Fruit fly (Drosophila melanogaster) whole organism, embryonic: Measurements from ENCODE around the gene Polr1D.

Source experiments
- Aef1 ChIP-seq: fragments of 200-800 bp; sonication (Bioruptor generic); IDR thresholded peaks from 3 replicates; pipeline ENCODE4 v1.3.6; 2022; ENCODE audit warnings: missing biosample characterization, missing genetic modification characterization
- C15 ChIP-seq: fragments of 200-800 bp; sonication (Bioruptor generic); IDR thresholded peaks from 3 replicates; pipeline ENCODE4 v1.3.6; 2022; ENCODE audit warnings: missing biosample characterization, missing genetic modification characterization
- CG1024 ChIP-seq: fragments of 200-800 bp; sonication (Bioruptor generic); IDR thresholded peaks from 2 replicates; pipeline ENCODE4 v1.3.6; 2022; ENCODE audit warnings: missing biosample characterization, missing genetic modification characterization
- CG10267 ChIP-seq: fragments of 200-800 bp; sonication (Bioruptor generic); optimal IDR thresholded peaks from 2 replicates; lab custom pipeline; 2018; ENCODE audit warnings: missing biosample characterization, mild to moderate bottlenecking, missing genetic modification characterization, moderate library complexity
- CG11085 ChIP-seq: fragments of 200-800 bp; sonication (Bioruptor generic); IDR thresholded peaks from 2 replicates; pipeline ENCODE4 v1.3.6; 2022; ENCODE audit warnings: missing biosample characterization, missing genetic modification characterization
- CG12219 ChIP-seq: fragments of 200-800 bp; sonication (Bioruptor generic); optimal IDR thresholded peaks from 3 replicates; lab custom pipeline; 2018; ENCODE audit warnings: missing biosample characterization, mild to moderate bottlenecking, missing genetic modification characterization
- CG12299 ChIP-seq: fragments of 200-800 bp; sonication (Bioruptor generic); optimal IDR thresholded peaks from 2 replicates; lab custom pipeline; 2018; ENCODE audit warnings: missing biosample characterization, mild to moderate bottlenecking, missing genetic modification characterization
- CG13123 ChIP-seq: fragments of 200-800 bp; sonication (Bioruptor generic); optimal IDR thresholded peaks from 2 replicates; lab custom pipeline; 2016; ENCODE audit warnings: missing biosample characterization, missing genetic modification characterization
- CG14014 ChIP-seq: fragments of 200-800 bp; sonication (Bioruptor generic); IDR thresholded peaks from 2 replicates; pipeline ENCODE4 v1.3.6; 2022; ENCODE audit warnings: missing biosample characterization, missing genetic modification characterization
- CG14860 ChIP-seq: fragments of 200-800 bp; sonication (Bioruptor generic); IDR thresholded peaks from 3 replicates; pipeline ENCODE4 v1.3.6; 2022; ENCODE audit warnings: missing biosample characterization, missing genetic modification characterization; ENCODE audit not compliant: partially characterized antibody
- CG1602 ChIP-seq: fragments of 200-800 bp; sonication (Bioruptor generic); optimal IDR thresholded peaks from 3 replicates; lab custom pipeline; 2016; ENCODE audit warnings: missing biosample characterization, missing genetic modification characterization
- CG17568 ChIP-seq: fragments of 200-800 bp; sonication (Bioruptor generic); optimal IDR thresholded peaks from 2 replicates; lab custom pipeline; 2018; ENCODE audit warnings: missing biosample characterization, mild to moderate bottlenecking, missing genetic modification characterization, moderate library complexity
- CG18011 ChIP-seq: fragments of 200-800 bp; sonication (Bioruptor generic); optimal IDR thresholded peaks from 2 replicates; lab custom pipeline; 2017; ENCODE audit warnings: missing biosample characterization, missing genetic modification characterization, mild to moderate bottlenecking, moderate library complexity, missing genotype
- CG2889 ChIP-seq: fragments of 200-800 bp; sonication (Bioruptor generic); IDR thresholded peaks from 3 replicates; pipeline ENCODE4 v1.3.6; 2022; ENCODE audit warnings: missing biosample characterization, missing genetic modification characterization
- CG30020 ChIP-seq: fragments of 200-800 bp; optimal IDR thresholded peaks from 2 replicates; lab custom pipeline; 2019; ENCODE audit warnings: missing biosample characterization, mild to moderate bottlenecking, missing genetic modification characterization, moderate library complexity
- CG31388 ChIP-seq: fragments of 200-800 bp; sonication (Bioruptor generic); optimal IDR thresholded peaks from 2 replicates; lab custom pipeline; 2016; ENCODE audit warnings: missing biosample characterization, missing genetic modification characterization
- CG32767 ChIP-seq: fragments of 200-800 bp; sonication (Bioruptor generic); IDR thresholded peaks from 2 replicates; pipeline ENCODE4 v1.3.6; 2022; ENCODE audit warnings: missing biosample characterization, missing genetic modification characterization
- CG5180 ChIP-seq: fragments of 200-800 bp; sonication (Bioruptor generic); optimal IDR thresholded peaks from 3 replicates; lab custom pipeline; 2017; ENCODE audit warnings: missing biosample characterization, missing genetic modification characterization, mild to moderate bottlenecking, moderate library complexity, missing genetic modification reagents
- CG6683 ChIP-seq: fragments of 200-800 bp; sonication (Bioruptor generic); optimal IDR thresholded peaks from 2 replicates; lab custom pipeline; 2017; ENCODE audit warnings: missing biosample characterization, mild to moderate bottlenecking, missing genetic modification characterization, missing genetic modification reagents
- CG6689 ChIP-seq: fragments of 200-800 bp; sonication (Bioruptor generic); IDR thresholded peaks from 2 replicates; pipeline ENCODE4 v1.3.6; 2022; ENCODE audit warnings: missing biosample characterization, missing genetic modification characterization
- CG7745 ChIP-seq: fragments of 200-800 bp; sonication (Bioruptor generic); optimal IDR thresholded peaks from 2 replicates; lab custom pipeline; 2018; ENCODE audit warnings: missing biosample characterization, mild to moderate bottlenecking, missing genetic modification characterization, moderate library complexity
- CG8290 ChIP-seq, 3 experiments: fragments of 200-800 bp; sonication (Bioruptor generic); optimal IDR thresholded peaks; 2 replicates each; lab custom pipeline; 2016 to 2019; ENCODE audit warnings: missing biosample characterization in 3 of 3, missing genetic modification characterization in 3 of 3, mild to moderate bottlenecking in 2 of 3, moderate library complexity in 1 of 3
- CG8388 ChIP-seq: fragments of 200-800 bp; sonication (Bioruptor generic); optimal IDR thresholded peaks from 2 replicates; lab custom pipeline; 2019; ENCODE audit warnings: missing biosample characterization, mild to moderate bottlenecking, missing genetic modification characterization, moderate library complexity
- E2f1 ChIP-seq: fragments of 200-800 bp; sonication (Bioruptor generic); IDR thresholded peaks from 2 replicates; pipeline ENCODE4 v1.3.6; 2022; ENCODE audit warnings: missing biosample characterization, missing genetic modification characterization
- Lhr ChIP-seq: fragments of 200-800 bp; sonication (Bioruptor generic); optimal IDR thresholded peaks from 3 replicates; lab custom pipeline; 2017; ENCODE audit warnings: mild to moderate bottlenecking, missing biosample characterization, missing genetic modification reagents, missing genetic modification characterization
- Med ChIP-seq: fragments of 200-800 bp; sonication (Bioruptor generic); peaks from one replicate; lab custom pipeline; 2016; ENCODE audit warnings: missing biosample characterization, missing genetic modification characterization, mild to moderate bottlenecking, inconsistent platforms, moderate library complexity
- Rfx ChIP-seq: fragments of 200-800 bp; sonication (Bioruptor generic); IDR thresholded peaks from 2 replicates; pipeline ENCODE4 v1.3.6; 2022; ENCODE audit warnings: missing biosample characterization, missing genetic modification characterization
- ash1 ChIP-seq: fragments of 200-800 bp; sonication (Bioruptor generic); optimal IDR thresholded peaks from 2 replicates; lab custom pipeline; 2018; ENCODE audit warnings: missing biosample characterization, mild to moderate bottlenecking, missing genetic modification characterization
- bigmax ChIP-seq: fragments of 200-800 bp; sonication (Bioruptor generic); optimal IDR thresholded peaks from 2 replicates; lab custom pipeline; 2018; ENCODE audit warnings: missing biosample characterization, mild to moderate bottlenecking, missing genetic modification characterization
- cad ChIP-seq: fragments of >200 bp; optimal IDR thresholded peaks from 2 replicates; lab custom pipeline; 2017; ENCODE audit warnings: missing biosample characterization, missing genetic modification characterization
- corto ChIP-seq: fragments of 200-800 bp; sonication (Bioruptor generic); optimal IDR thresholded peaks from 2 replicates; lab custom pipeline; 2016; ENCODE audit warnings: missing biosample characterization, mild to moderate bottlenecking, missing genetic modification characterization, moderate library complexity
- crc ChIP-seq: fragments of 200-800 bp; sonication (Bioruptor generic); optimal IDR thresholded peaks from 2 replicates; lab custom pipeline; 2016; ENCODE audit warnings: missing biosample characterization, missing genetic modification characterization
- dan ChIP-seq: fragments of 200-800 bp; sonication (Bioruptor generic); IDR thresholded peaks from 2 replicates; pipeline ENCODE4 v1.3.6; 2022; ENCODE audit warnings: missing biosample characterization, missing genetic modification characterization
- dmrt99B ChIP-seq: fragments of 200-800 bp; sonication (Bioruptor generic); optimal IDR thresholded peaks from 2 replicates; lab custom pipeline; 2018; ENCODE audit warnings: missing biosample characterization, mild to moderate bottlenecking, missing genetic modification characterization, moderate library complexity
- fd102C ChIP-seq: fragments of 200-800 bp; sonication (Bioruptor generic); optimal IDR thresholded peaks from 2 replicates; lab custom pipeline; 2018; ENCODE audit warnings: missing biosample characterization, mild to moderate bottlenecking, missing genetic modification characterization, moderate library complexity
- fd3F ChIP-seq: fragments of 200-800 bp; sonication (Bioruptor generic); optimal IDR thresholded peaks from 2 replicates; lab custom pipeline; 2018; ENCODE audit warnings: missing biosample characterization, mild to moderate bottlenecking, missing genetic modification characterization, moderate library complexity
- ftz-f1 ChIP-seq: fragments of 200-800 bp; sonication (Bioruptor generic); optimal IDR thresholded peaks from 2 replicates; lab custom pipeline; 2016; ENCODE audit warnings: missing biosample characterization, missing genetic modification characterization
- gt ChIP-seq: fragments of 200-800 bp; sonication (Bioruptor generic); IDR thresholded peaks from 2 replicates; pipeline ENCODE4 v1.3.6; 2022; ENCODE audit warnings: missing biosample characterization, missing genetic modification characterization
- hbn ChIP-seq: fragments of 200-800 bp; sonication (Bioruptor generic); IDR thresholded peaks from 2 replicates; pipeline ENCODE4 v1.3.6; 2022; ENCODE audit warnings: missing biosample characterization, missing genetic modification characterization; ENCODE audit not compliant: partially characterized antibody
- mirr ChIP-seq: fragments of 200-800 bp; sonication (Bioruptor generic); optimal IDR thresholded peaks from 3 replicates; lab custom pipeline; 2018; ENCODE audit warnings: missing biosample characterization, mild to moderate bottlenecking, missing genetic modification characterization
- nom ChIP-seq: fragments of 200-800 bp; sonication (Bioruptor generic); optimal IDR thresholded peaks from 2 replicates; lab custom pipeline; 2017; ENCODE audit warnings: missing biosample characterization, missing genetic modification characterization, mild to moderate bottlenecking, moderate library complexity, missing genetic modification reagents
- org-1 ChIP-seq: fragments of 200-800 bp; sonication (Bioruptor generic); optimal IDR thresholded peaks from 2 replicates; lab custom pipeline; 2017; ENCODE audit warnings: missing biosample characterization, missing genetic modification characterization
- pnt ChIP-seq: fragments of 200-800 bp; sonication (Bioruptor generic); optimal IDR thresholded peaks from 3 replicates; lab custom pipeline; 2016; ENCODE audit warnings: missing biosample characterization, missing genetic modification characterization
- pzg ChIP-seq: fragments of 200-800 bp; sonication (Bioruptor generic); optimal IDR thresholded peaks from 3 replicates; lab custom pipeline; 2018; ENCODE audit warnings: missing biosample characterization, mild to moderate bottlenecking, missing genetic modification characterization, moderate library complexity
- ro ChIP-seq: fragments of 200-800 bp; sonication (Bioruptor generic); IDR thresholded peaks from 2 replicates; pipeline ENCODE4 v1.3.6; 2022; ENCODE audit warnings: missing biosample characterization, missing genetic modification characterization
- seq ChIP-seq: fragments of 200-800 bp; sonication (Bioruptor generic); IDR thresholded peaks from 2 replicates; pipeline ENCODE4 v1.3.6; 2022; ENCODE audit warnings: missing biosample characterization, missing genetic modification characterization
- sima ChIP-seq: fragments of 200-800 bp; sonication (Bioruptor generic); optimal IDR thresholded peaks from 2 replicates; lab custom pipeline; 2016; ENCODE audit warnings: missing biosample characterization, missing genetic modification characterization
- slou ChIP-seq: fragments of 200-800 bp; sonication (Bioruptor generic); optimal IDR thresholded peaks from 3 replicates; lab custom pipeline; 2016; ENCODE audit warnings: missing biosample characterization, missing genetic modification characterization
- unpg ChIP-seq: fragments of 200-800 bp; sonication (Bioruptor generic); optimal IDR thresholded peaks from 3 replicates; lab custom pipeline; 2018; ENCODE audit warnings: missing biosample characterization, mild to moderate bottlenecking, missing genetic modification characterization, moderate library complexity

Polr1D gene

dm6 chr2L:19141435-19142126 is 6.5 kb upstream of the Polr1D start (continued):
- no peak for TF ChIP-seq C15 (GFP tag; lab: Robert Waterston, UW)
- TF ChIP-seq CG30020 (tag; lab: Kevin White, UChicago): peak; percentile 48
- TF ChIP-seq pnt (GFP tag; lab: Kevin White, UChicago): peak; percentile 63
- TF ChIP-seq CG13123 (GFP tag; lab: Kevin White, UChicago): peak; percentile 17
- 0 out of 2 replicates have a peak, but pooled peaks have one; percentile 72 for TF ChIP-seq Rfx
- TF ChIP-seq corto (GFP tag; lab: Kevin White, UChicago): no peak
- no peak for TF ChIP-seq mirr (GFP tag; lab: Kevin White, UChicago)
- TF ChIP-seq hbn (GFP tag; lab: Robert Waterston, UW): no peak
- peak; percentile 20; the same call in 1 of the 2 replicates for TF ChIP-seq CG32767 (GFP tag; lab: Robert Waterston, UW)
- TF ChIP-seq CG17568 (GFP tag; lab: Kevin White, UChicago): peak; percentile 43
- TF ChIP-seq seq (GFP tag; lab: Robert Waterston, UW): no peak
- TF ChIP-seq ro (GFP tag; lab: Robert Waterston, UW): no peak
- TF ChIP-seq Lhr (GFP tag; lab: Kevin White, UChicago): peak; percentile 31
- peak; percentile 33 for TF ChIP-seq CG8290 (GFP tag; optimal IDR thresholded peaks at IDR 0.05; lab: Kevin White, UChicago)
- TF ChIP-seq CG8290 (tag; optimal IDR thresholded peaks at IDR 0.05; lab: Kevin White, UChicago): peak in 1 of 2 experiments; percentile 54
- no peak for TF ChIP-seq CG14860 (GFP tag; lab: Robert Waterston, UW)
- TF ChIP-seq CG2889 (GFP tag; lab: Robert Waterston, UW): peak; percentile 57; the same call in 1 of the 3 replicates
- no peak for TF ChIP-seq Aef1 (GFP tag; lab: Robert Waterston, UW)
- TF ChIP-seq org-1 (GFP tag; lab: Kevin White, UChicago): peak; percentile 71
- peak; percentile 31 for TF ChIP-seq CG12299 (tag; lab: Kevin White, UChicago)
- TF ChIP-seq CG12219: peak; percentile 57
- TF ChIP-seq CG10267 (tag; lab: Kevin White, UChicago): peak; percentile 68
- peak; percentile 30 for TF ChIP-seq CG6683 (GFP tag; lab: Kevin White, UChicago)
- TF ChIP-seq CG11085 (GFP tag; lab: Robert Waterston, UW): no peak
- TF ChIP-seq sima: peak; percentile 51
- TF ChIP-seq ftz-f1: no peak
- TF ChIP-seq fd102C: no peak
- TF ChIP-seq CG14014 (GFP tag; lab: Robert Waterston, UW): no peak; the same call in 1 of the 2 replicates
- no peak for TF ChIP-seq dan (GFP tag; lab: Robert Waterston, UW)
- TF ChIP-seq cad: no peak
- TF ChIP-seq gt: no peak
- TF ChIP-seq CG31388 (GFP tag; lab: Kevin White, UChicago): peak; percentile 1
- TF ChIP-seq CG7745: no peak
- TF ChIP-seq CG1602 (GFP tag; lab: Kevin White, UChicago): peak; percentile 69
- TF ChIP-seq crc (GFP tag; lab: Kevin White, UChicago): peak; percentile 47
- peak; percentile 70 for TF ChIP-seq fd3F
- TF ChIP-seq nom (GFP tag; lab: Kevin White, UChicago): peak; percentile 2
- peak; percentile 65 for TF ChIP-seq CG6689 (GFP tag; lab: Robert Waterston, UW)
- TF ChIP-seq CG18011 (GFP tag; lab: Kevin White, UChicago): peak; percentile 52
- TF ChIP-seq unpg (GFP tag; lab: Kevin White, UChicago): peak; percentile 71
- peak; percentile 47 for TF ChIP-seq CG5180 (GFP tag; lab: Kevin White, UChicago)
- TF ChIP-seq CG1024 (GFP tag; lab: Robert Waterston, UW): no peak
- no peak for TF ChIP-seq ash1 (GFP tag; lab: Kevin White, UChicago)
- peak; percentile 66 for TF ChIP-seq slou (GFP tag; lab: Kevin White, UChicago)
- no peak for TF ChIP-seq E2f1 (GFP tag; lab: Robert Waterston, UW)
- TF ChIP-seq Med (GFP tag; lab: Kevin White, UChicago): peak; percentile 94
- peak; percentile 70 for TF ChIP-seq CG8388
- TF ChIP-seq bigmax (GFP tag; lab: Kevin White, UChicago): no peak
- peak; percentile 72 for TF ChIP-seq dmrt99B (tag; lab: Kevin White, UChicago)
- no peak for TF ChIP-seq pzg
